Worm (Caenorhabditis elegans) whole organism, L4 larva: ENCODE data around the gene pqm-1.
A peak's percentile ranks its signal among the peaks of the same experiment; 100 is the strongest.

Experiments used
- D1046.2 ChIP-seq: fragments of 200-800 bp; sonication (Bioruptor generic); IDR thresholded peaks from 2 replicates; pipeline ENCODE4 v1.3.6; 2022; ENCODE audit warnings: missing genetic modification characterization, missing compliant biosample characterization
- Y105C5A.15 ChIP-seq: fragments of 200-800 bp; sonication (Bioruptor generic); IDR thresholded peaks from 2 replicates; pipeline ENCODE4 v1.3.6; 2022; ENCODE audit warnings: missing genetic modification characterization, missing compliant biosample characterization
- Y48G9A.11 ChIP-seq: fragments of 200-800 bp; sonication (Bioruptor generic); IDR thresholded peaks from 2 replicates; pipeline ENCODE4 v1.3.6; 2022; ENCODE audit warnings: missing genetic modification reagents, missing genetic modification characterization, missing compliant biosample characterization
- Y75B8A.6 ChIP-seq: fragments of 200-800 bp; sonication (Bioruptor generic); IDR thresholded peaks from 2 replicates; pipeline ENCODE4 v1.3.6; 2022; ENCODE audit warnings: missing genetic modification reagents, missing genetic modification characterization, missing compliant biosample characterization
- ZK337.2 ChIP-seq: fragments of 200-800 bp; sonication (Bioruptor generic); IDR thresholded peaks from 2 replicates; pipeline ENCODE4 v1.3.6; 2022; ENCODE audit warnings: missing genetic modification reagents, missing genetic modification characterization, missing compliant biosample characterization
- ama-1 ChIP-seq: fragments of 150-350 bp; optimal IDR thresholded peaks from 2 replicates; lab custom pipeline; 2014; ENCODE audit warnings: inconsistent platforms, mixed read lengths
- attf-4 ChIP-seq: sonication (generic microtip); optimal IDR thresholded peaks from 3 replicates; lab custom pipeline; 2017; ENCODE audit warnings: missing biosample characterization, missing genetic modification characterization
- ceh-28 ChIP-seq: fragments of 150-350 bp; optimal IDR thresholded peaks from 2 replicates; lab custom pipeline; 2014; ENCODE audit warnings: missing biosample characterization, missing genetic modification reagents, missing genetic modification characterization
- ceh-62 ChIP-seq: sonication (generic microtip); optimal IDR thresholded peaks from 2 replicates; lab custom pipeline; 2017; ENCODE audit warnings: missing biosample characterization, missing genetic modification characterization
- ceh-82 ChIP-seq: sonication (generic microtip); optimal IDR thresholded peaks from 2 replicates; lab custom pipeline; 2017; ENCODE audit warnings: missing biosample characterization, missing genetic modification characterization
- cey-2 ChIP-seq: sonication (generic microtip); optimal IDR thresholded peaks from 3 replicates; lab custom pipeline; 2017; ENCODE audit warnings: missing genetic modification characterization, mild to moderate bottlenecking, missing compliant biosample characterization, antibody characterized with exemption, borderline replicate concordance; ENCODE audit not compliant: insufficient read depth
- ctbp-1 ChIP-seq: fragments of 200-800 bp; sonication (Bioruptor generic); IDR thresholded peaks from 2 replicates; pipeline ENCODE4 v1.3.6; 2022; ENCODE audit warnings: missing genetic modification reagents, missing genetic modification characterization, missing compliant biosample characterization
- daf-12 ChIP-seq: fragments of 150-350 bp; optimal IDR thresholded peaks from 2 replicates; lab custom pipeline; 2014; ENCODE audit warnings: missing biosample characterization, missing genetic modification reagents, missing genetic modification characterization
- daf-16 ChIP-seq, 3 experiments: sonication (generic microtip); optimal IDR thresholded peaks; 2 replicates each; lab custom pipeline; 2016 to 2017; ENCODE audit warnings: missing genetic modification characterization in 3 of 3, missing genetic modification reagents in 3 of 3, mild to moderate bottlenecking in 2 of 3, missing compliant biosample characterization in 2 of 3, missing biosample characterization in 1 of 3, moderate library complexity in 1 of 3
- daf-19 ChIP-seq: fragments of 200-800 bp; sonication (Bioruptor generic); conservative IDR thresholded peaks from 2 replicates; pipeline ENCODE4 v1.3.6; 2022; ENCODE audit warnings: missing genetic modification characterization, missing compliant biosample characterization
- daf-8 ChIP-seq: fragments of 200-800 bp; sonication (Bioruptor generic); IDR thresholded peaks from 2 replicates; pipeline ENCODE4 v1.3.6; 2022; ENCODE audit warnings: missing genetic modification characterization, missing compliant biosample characterization
- dmd-6 ChIP-seq: fragments of 200-800 bp; sonication (Bioruptor generic); IDR thresholded peaks from 2 replicates; pipeline ENCODE4 v1.3.6; 2022; ENCODE audit warnings: missing genetic modification reagents, missing genetic modification characterization, missing compliant biosample characterization
- dpl-1 ChIP-seq: fragments of 150-350 bp; optimal IDR thresholded peaks from 2 replicates; lab custom pipeline; 2014; ENCODE audit warnings: missing biosample characterization, missing genetic modification reagents, missing genetic modification characterization
- egl-27 ChIP-seq: sonication (generic microtip); optimal IDR thresholded peaks from 3 replicates; lab custom pipeline; 2017; ENCODE audit warnings: missing biosample characterization, missing genetic modification reagents, missing genetic modification characterization
- fkh-10 ChIP-seq: fragments of 150-350 bp; optimal IDR thresholded peaks from 2 replicates; lab custom pipeline; 2014; ENCODE audit warnings: missing biosample characterization, missing genetic modification reagents, missing genetic modification characterization
- fos-1 ChIP-seq: fragments of 150-350 bp; optimal IDR thresholded peaks from 2 replicates; lab custom pipeline; 2014; ENCODE audit warnings: missing biosample characterization, missing genetic modification characterization
- hif-1 ChIP-seq, 2 experiments: sonication (generic microtip); optimal IDR thresholded peaks; 2 replicates each; lab custom pipeline; 2016 to 2017; ENCODE audit warnings: missing compliant biosample characterization in 2 of 2, missing genetic modification characterization in 2 of 2, missing genetic modification reagents in 2 of 2, missing genotype in 2 of 2, mild to moderate bottlenecking in 1 of 2
- hlh-30 ChIP-seq: sonication (generic microtip); optimal IDR thresholded peaks from 2 replicates; lab custom pipeline; 2017; ENCODE audit warnings: antibody characterized with exemption, mild to moderate bottlenecking, missing genetic modification characterization, missing compliant biosample characterization; ENCODE audit not compliant: insufficient read depth
- lim-7 ChIP-seq: fragments of 200-800 bp; sonication (Bioruptor generic); IDR thresholded peaks from 2 replicates; pipeline ENCODE4 v1.3.6; 2022; ENCODE audit warnings: missing genetic modification characterization, missing compliant biosample characterization
- lin-13 ChIP-seq: fragments of 150-350 bp; optimal IDR thresholded peaks from 2 replicates; lab custom pipeline; 2014; ENCODE audit warnings: missing biosample characterization, missing genetic modification reagents, missing genetic modification characterization
- lin-29 ChIP-seq: fragments of 200-800 bp; sonication (Bioruptor generic); IDR thresholded peaks from 2 replicates; pipeline ENCODE4 v1.3.6; 2022; ENCODE audit warnings: missing genetic modification reagents, missing genetic modification characterization, missing compliant biosample characterization
- mxl-3 ChIP-seq: fragments of 200-800 bp; sonication (Bioruptor generic); optimal IDR thresholded peaks from 2 replicates; lab custom pipeline; 2018; ENCODE audit warnings: mild to moderate bottlenecking, missing genetic modification characterization, missing compliant biosample characterization
- nhr-11 ChIP-seq: fragments of 150-350 bp; optimal IDR thresholded peaks from 2 replicates; lab custom pipeline; 2014; ENCODE audit warnings: missing biosample characterization, missing genetic modification characterization
- nhr-25 ChIP-seq: sonication (generic microtip); optimal IDR thresholded peaks from 2 replicates; lab custom pipeline; 2017; ENCODE audit warnings: missing genetic modification characterization, mild to moderate bottlenecking, missing compliant biosample characterization, antibody characterized with exemption, moderate library complexity, borderline replicate concordance; ENCODE audit not compliant: insufficient read depth
- nhr-42 ChIP-seq: fragments of 200-800 bp; sonication (Bioruptor generic); IDR thresholded peaks from 2 replicates; pipeline ENCODE4 v1.3.6; 2022; ENCODE audit warnings: missing genetic modification characterization, missing compliant biosample characterization
- nhr-6 ChIP-seq: fragments of 150-350 bp; optimal IDR thresholded peaks from 2 replicates; lab custom pipeline; 2014; ENCODE audit warnings: missing biosample characterization, missing genetic modification characterization
- nhr-76 ChIP-seq: fragments of 150-350 bp; optimal IDR thresholded peaks from 2 replicates; lab custom pipeline; 2014; ENCODE audit warnings: missing biosample characterization, missing genetic modification characterization
- php-3 ChIP-seq: fragments of 200-800 bp; sonication (Bioruptor generic); IDR thresholded peaks from 2 replicates; pipeline ENCODE4 v1.3.6; 2022; ENCODE audit warnings: missing genetic modification reagents, missing genetic modification characterization, missing compliant biosample characterization
- pqm-1 ChIP-seq: sonication (generic microtip); optimal IDR thresholded peaks from 2 replicates; lab custom pipeline; 2017; ENCODE audit warnings: missing biosample characterization, missing genetic modification characterization
- sdz-12 ChIP-seq: fragments of 200-800 bp; sonication (Bioruptor generic); optimal IDR thresholded peaks from 2 replicates; lab custom pipeline; 2018; ENCODE audit warnings: mild to moderate bottlenecking, missing genetic modification characterization, missing compliant biosample characterization
- snpc-4 ChIP-seq: fragments of 150-350 bp; optimal IDR thresholded peaks from 2 replicates; lab custom pipeline; 2014; ENCODE audit warnings: missing biosample characterization, missing genetic modification characterization
- spr-3 ChIP-seq: fragments of 200-800 bp; sonication (Bioruptor generic); optimal IDR thresholded peaks from 2 replicates; lab custom pipeline; 2018; ENCODE audit warnings: mild to moderate bottlenecking, missing genetic modification characterization, missing compliant biosample characterization
- tag-97 ChIP-seq: fragments of 200-800 bp; sonication (Bioruptor generic); IDR thresholded peaks from 2 replicates; pipeline ENCODE4 v1.3.6; 2022; ENCODE audit warnings: missing genetic modification characterization, missing compliant biosample characterization
- unc-130 ChIP-seq: sonication (generic microtip); optimal IDR thresholded peaks from 2 replicates; lab custom pipeline; 2016; ENCODE audit warnings: missing genetic modification reagents, missing genetic modification characterization, missing compliant biosample characterization
- unc-39 ChIP-seq: sonication (generic microtip); optimal IDR thresholded peaks from 2 replicates; lab custom pipeline; 2017; ENCODE audit warnings: missing biosample characterization, missing genetic modification characterization
- unc-62 ChIP-seq, 3 experiments: fragments of 150-350 bp in 1 of 3; sonication (generic microtip); optimal IDR thresholded peaks in 2 of 3; peaks in 1 of 3; 1 replicate in 1 of 3; 2 replicates in 2 of 3; lab custom pipeline; 2014 to 2017; ENCODE audit warnings: missing biosample characterization in 3 of 3, missing genetic modification characterization in 3 of 3, missing genetic modification reagents in 3 of 3, missing genotype in 1 of 3
- ztf-11 ChIP-seq: fragments of 150-350 bp; optimal IDR thresholded peaks from 2 replicates; lab custom pipeline; 2014; ENCODE audit warnings: missing biosample characterization, missing genetic modification characterization
- ztf-7 ChIP-seq: fragments of 150-350 bp; optimal IDR thresholded peaks from 2 replicates; lab custom pipeline; 2014; ENCODE audit warnings: missing biosample characterization, missing genetic modification characterization

Gene pqm-1

ce11 chrII:11103052-11103451 is 49.3 kb downstream of the pqm-1 start (continued):
- TF ChIP-seq tag-97 (no peak), nhr-6 (tag; lab: Kevin White, UChicago) (peak; percentile 76), ceh-62 (no peak), lin-13 (peak; percentile 31), nhr-25 (no peak), daf-16 (GFP tag; optimal IDR thresholded peaks at IDR 0.05; lab: Kevin White, UChicago) (no peak), daf-16 (tag; optimal IDR thresholded peaks at IDR 0.05; lab: Kevin White, UChicago) (peak; percentile 59), dpl-1 (GFP tag; lab: Kevin White, UChicago) (peak; percentile 73), hif-1 (tag; optimal IDR thresholded peaks at IDR 0.05; lab: Kevin White, UChicago) (peak in 1 of 2 experiments; percentile 48), ZK337.2 (GFP tag; lab: Robert Waterston, UW) (no peak), daf-8 (GFP tag; lab: Robert Waterston, UW) (no peak), nhr-42 (GFP tag; lab: Robert Waterston, UW) (0 out of 2 replicates have a peak, but pooled peaks have one; percentile 11), mxl-3 (GFP tag; lab: Kevin White, UChicago) (peak; percentile 52), daf-12 (tag; lab: Kevin White, UChicago) (no peak), egl-27 (tag; lab: Kevin White, UChicago) (no peak), Y105C5A.15 (GFP tag; lab: Robert Waterston, UW) (no peak), ctbp-1 (GFP tag; lab: Robert Waterston, UW) (no peak), fos-1 (tag; lab: Kevin White, UChicago) (no peak), pqm-1 (tag; lab: Kevin White, UChicago) (peak; percentile 73), snpc-4 (tag; lab: Kevin White, UChicago) (no peak), ceh-28 (no peak), attf-4 (tag; lab: Kevin White, UChicago) (no peak), php-3 (no peak), cey-2 (tag; lab: Kevin White, UChicago) (no peak), D1046.2 (GFP tag; lab: Robert Waterston, UW) (no peak), nhr-76 (tag; lab: Kevin White, UChicago) (no peak), unc-39 (tag; lab: Kevin White, UChicago) (no peak), Y75B8A.6 (GFP tag; lab: Robert Waterston, UW) (no peak), ama-1 (no peak), dmd-6 (GFP tag; lab: Robert Waterston, UW) (peak; percentile 49; the same call in 1 of the 2 replicates), sdz-12 (GFP tag; lab: Kevin White, UChicago) (no peak), unc-130 (GFP tag; lab: Kevin White, UChicago) (no peak), hlh-30 (peak; percentile 81), fkh-10 (GFP tag; lab: Kevin White, UChicago) (peak; percentile 29), nhr-11 (tag; lab: Kevin White, UChicago) (peak; percentile 32), lim-7 (GFP tag; lab: Robert Waterston, UW) (no peak), spr-3 (GFP tag; lab: Kevin White, UChicago) (no peak), daf-19 (no peak), ztf-7 (no peak), ceh-82 (no peak), Y48G9A.11 (no peak), lin-29 (no peak), ztf-11 (no peak)
- TF ChIP-seq, all 104 proteins: peak for 25

- TF ChIP-seq ceh-82 (no peak), unc-62 (GFP tag; optimal IDR thresholded peaks at IDR 0.05 in 1 of 2; lab: Kevin White, UChicago) (peak in 1 of 2 experiments; percentile 95), unc-62 (tag; optimal IDR thresholded peaks at IDR 0.05; lab: Kevin White, UChicago) (no peak)
- TF ChIP-seq, all 104 proteins: peak for 1
These were observed 51.2 kb downstream of the pqm-1 start for ce11 chrII:11101171-11101570.
